Fruit fly (Drosophila melanogaster): ENCODE measurements around the gene CG14635.

Gene CG14635

dm6 chrX:796397-796989 is 48.1 kb upstream of the CG14635 start (continued):
- TF ChIP-seq Nf-YC (tag; optimal IDR thresholded peaks at IDR 0.05) (peak; percentile 99), CG10431 (GFP tag; optimal IDR thresholded peaks at IDR 0.05) (peak; percentile 6), Rfx (GFP tag; IDR thresholded peaks at IDR 0.05) (peak; percentile 71), Myb (GFP tag; optimal IDR thresholded peaks at IDR 0.05) (peak; percentile 22), Med (GFP tag) (peak; percentile 85), CG2129 (GFP tag; IDR thresholded peaks at IDR 0.05; ENCODE audit: partially characterized antibody) (peak; percentile 97), nerfin-2 (GFP tag; IDR thresholded peaks at IDR 0.05; ENCODE audit: partially characterized antibody) (peak; percentile 61; the same call in 1 of the 2 replicates), Opbp (GFP tag; IDR thresholded peaks at IDR 0.05; ENCODE audit: partially characterized antibody) (peak; percentile 94), CG17829 (tag; optimal IDR thresholded peaks at IDR 0.05) (peak; percentile 50), sug (tag; optimal IDR thresholded peaks at IDR 0.05) (peak; percentile 41), CG10321 (GFP tag; IDR thresholded peaks at IDR 0.05) (no peak), CG43689 (GFP tag; IDR thresholded peaks at IDR 0.05) (no peak), Elba2 (GFP tag; optimal IDR thresholded peaks at IDR 0.05) (peak; percentile 99), dan (GFP tag; IDR thresholded peaks at IDR 0.05) (no peak), Kr (GFP tag; optimal IDR thresholded peaks at IDR 0.05) (peak; percentile 98), Dll (GFP tag; IDR thresholded peaks at IDR 0.05; ENCODE audit: partially characterized antibody) (peak; percentile 99), pho (GFP tag; optimal IDR thresholded peaks at IDR 0.05) (peak; percentile 31), Dip3 (GFP tag; optimal IDR thresholded peaks at IDR 0.05) (no peak), Side (GFP tag; optimal IDR thresholded peaks at IDR 0.05) (peak; percentile 32), Lhr (GFP tag; optimal IDR thresholded peaks at IDR 0.05) (peak; percentile 100), CG14965 (GFP tag; optimal IDR thresholded peaks at IDR 0.05; ENCODE audit: borderline replicate concordance) (no peak), Nf-YA (GFP tag; IDR thresholded peaks at IDR 0.05) (peak; percentile 76), HmgZ (tag; optimal IDR thresholded peaks at IDR 0.05) (peak; percentile 40), Doc3 (GFP tag; IDR thresholded peaks at IDR 0.05; ENCODE audit: partially characterized antibody) (peak; percentile 99), CG9932 (GFP tag; IDR thresholded peaks at IDR 0.05) (peak; percentile 48; the same call in 1 of the 2 replicates), dmrt11E (tag; optimal IDR thresholded peaks at IDR 0.05) (no peak), E2f2 (GFP tag; IDR thresholded peaks at IDR 0.05) (peak; percentile 22; the same call in 1 of the 2 replicates), CG18599 (GFP tag; optimal IDR thresholded peaks at IDR 0.05) (peak; percentile 21), CG3281 (GFP tag; optimal IDR thresholded peaks at IDR 0.05) (peak; percentile 15), CG4854 (GFP tag; optimal IDR thresholded peaks at IDR 0.05) (no peak), NfI (GFP tag; optimal IDR thresholded peaks at IDR 0.05) (peak; percentile 10), tx (GFP tag; optimal IDR thresholded peaks at IDR 0.05) (no peak), Atf3 (GFP tag; optimal IDR thresholded peaks at IDR 0.05) (no peak), ranshi (GFP tag; IDR thresholded peaks at IDR 0.05) (0 out of 2 replicates have a peak, but pooled peaks have one; percentile 15), HLH54F (GFP tag; optimal IDR thresholded peaks at IDR 0.05) (peak; percentile 21), Gug (GFP tag; IDR thresholded peaks at IDR 0.05) (peak; percentile 11; the same call in 1 of the 4 replicates), lbe (GFP tag; optimal IDR thresholded peaks at IDR 0.05) (peak; percentile 46), CG18764 (GFP tag; optimal IDR thresholded peaks at IDR 0.05) (no peak), nom (GFP tag; optimal IDR thresholded peaks at IDR 0.05) (peak; percentile 38), Mad (GFP tag; optimal IDR thresholded peaks at IDR 0.05) (peak; percentile 25), rib (GFP tag; IDR thresholded peaks at IDR 0.05) (peak; percentile 46; the same call in 1 of the 2 replicates), HLH4C (GFP tag; IDR thresholded peaks at IDR 0.05; ENCODE audit: partially characterized antibody) (peak; percentile 89), CG6272 (GFP tag; IDR thresholded peaks at IDR 0.05) (0 out of 2 replicates have a peak, but pooled peaks have one; percentile 31), Sry-δ (GFP tag; optimal IDR thresholded peaks at IDR 0.05) (peak; percentile 60), NC2β (GFP tag; optimal IDR thresholded peaks at IDR 0.05) (peak; percentile 5), CG8765 (GFP tag; IDR thresholded peaks at IDR 0.05) (no peak), CG6654 (GFP tag; optimal IDR thresholded peaks at IDR 0.05) (no peak), CG4617 (GFP tag; optimal IDR thresholded peaks at IDR 0.05; ENCODE audit: borderline replicate concordance) (no peak), Sry-β (GFP tag; optimal IDR thresholded peaks at IDR 0.05) (peak; percentile 96)
